Fruit fly (Drosophila melanogaster) whole organism, embryonic: ENCODE data around the gene Caper.

ENCODE experiments used
- Asciz ChIP-seq: fragments of 200-800 bp; sonication (Bioruptor generic); optimal IDR thresholded peaks from 2 replicates; lab custom pipeline; 2017; ENCODE audit warnings: missing biosample characterization, mild to moderate bottlenecking, missing genetic modification characterization, missing genetic modification reagents
- BtbVII ChIP-seq: fragments of 200-800 bp; sonication (Bioruptor generic); optimal IDR thresholded peaks from 3 replicates; lab custom pipeline; 2017; ENCODE audit warnings: missing biosample characterization, mild to moderate bottlenecking, missing genetic modification characterization
- Bteb2 ChIP-seq: fragments of 200-800 bp; sonication (Bioruptor generic); optimal IDR thresholded peaks from 2 replicates; lab custom pipeline; 2016; ENCODE audit warnings: missing biosample characterization, missing genetic modification characterization
- CG10654 ChIP-seq: fragments of 200-800 bp; sonication (Bioruptor generic); optimal IDR thresholded peaks from 2 replicates; lab custom pipeline; 2016; ENCODE audit warnings: missing biosample characterization, missing genetic modification characterization
- CG11504 ChIP-seq: fragments of 200-800 bp; sonication (Bioruptor generic); optimal IDR thresholded peaks from 3 replicates; lab custom pipeline; 2019; ENCODE audit warnings: missing biosample characterization, mild to moderate bottlenecking, missing genetic modification characterization, moderate library complexity
- CG13624 ChIP-seq: fragments of 200-800 bp; sonication (Bioruptor generic); optimal IDR thresholded peaks from 2 replicates; lab custom pipeline; 2016; ENCODE audit warnings: missing biosample characterization, missing genetic modification characterization
- CG13894 ChIP-seq: fragments of 200-800 bp; sonication (Bioruptor generic); optimal IDR thresholded peaks from 3 replicates; lab custom pipeline; 2018; ENCODE audit warnings: missing biosample characterization, mild to moderate bottlenecking, missing genetic modification characterization, moderate library complexity
- CG14710 ChIP-seq: fragments of 200-800 bp; sonication (Bioruptor generic); optimal IDR thresholded peaks from 3 replicates; lab custom pipeline; 2019; ENCODE audit warnings: missing biosample characterization, mild to moderate bottlenecking, missing genetic modification characterization, moderate library complexity
- CG15011 ChIP-seq: fragments of 200-800 bp; sonication (Bioruptor generic); optimal IDR thresholded peaks from 3 replicates; lab custom pipeline; 2018; ENCODE audit warnings: missing biosample characterization, mild to moderate bottlenecking, missing genetic modification characterization
- CG17612 ChIP-seq: fragments of 200-800 bp; sonication (Bioruptor generic); IDR thresholded peaks from 2 replicates; pipeline ENCODE4 v1.3.6; 2022; ENCODE audit warnings: missing biosample characterization, missing genetic modification characterization
- CG17912 ChIP-seq: fragments of 200-800 bp; sonication (Bioruptor generic); optimal IDR thresholded peaks from 2 replicates; lab custom pipeline; 2018; ENCODE audit warnings: missing biosample characterization, mild to moderate bottlenecking, missing genetic modification characterization
- CG18011 ChIP-seq: fragments of 200-800 bp; sonication (Bioruptor generic); optimal IDR thresholded peaks from 2 replicates; lab custom pipeline; 2017; ENCODE audit warnings: missing biosample characterization, missing genetic modification characterization, mild to moderate bottlenecking, moderate library complexity, missing genotype
- CG18262 ChIP-seq: fragments of 200-800 bp; optimal IDR thresholded peaks from 3 replicates; lab custom pipeline; 2019; ENCODE audit warnings: missing biosample characterization, mild to moderate bottlenecking, missing genetic modification characterization, moderate library complexity
- CG18476 ChIP-seq: fragments of 200-800 bp; sonication (Bioruptor generic); optimal IDR thresholded peaks from 2 replicates; lab custom pipeline; 2016; ENCODE audit warnings: missing biosample characterization, mild to moderate bottlenecking, missing genetic modification characterization
- CG2678 ChIP-seq: fragments of 200-800 bp; sonication (Bioruptor generic); optimal IDR thresholded peaks from 3 replicates; lab custom pipeline; 2019; ENCODE audit warnings: missing biosample characterization, mild to moderate bottlenecking, missing genetic modification characterization, moderate library complexity
- CG2712 ChIP-seq: fragments of 200-800 bp; optimal IDR thresholded peaks from 3 replicates; lab custom pipeline; 2019; ENCODE audit warnings: missing biosample characterization, mild to moderate bottlenecking, missing genetic modification characterization, moderate library complexity
- CG30431 ChIP-seq: fragments of 200-800 bp; sonication (Bioruptor generic); optimal IDR thresholded peaks from 2 replicates; lab custom pipeline; 2017; ENCODE audit warnings: missing biosample characterization, missing genetic modification characterization
- CG32532 ChIP-seq: fragments of 200-800 bp; sonication (Bioruptor generic); IDR thresholded peaks from 2 replicates; pipeline ENCODE4 v1.3.6; 2022; ENCODE audit warnings: missing biosample characterization, missing genetic modification characterization
- CG3995 ChIP-seq: fragments of 200-800 bp; sonication (Bioruptor generic); optimal IDR thresholded peaks from 3 replicates; lab custom pipeline; 2016; ENCODE audit warnings: missing biosample characterization, missing genetic modification characterization
- CG4282 ChIP-seq: fragments of 200-800 bp; sonication (Bioruptor generic); optimal IDR thresholded peaks from 2 replicates; lab custom pipeline; 2016; ENCODE audit warnings: missing biosample characterization, missing genetic modification characterization
- CG7271 ChIP-seq: fragments of 200-800 bp; sonication (Bioruptor generic); optimal IDR thresholded peaks from 2 replicates; lab custom pipeline; 2018; ENCODE audit warnings: missing biosample characterization, mild to moderate bottlenecking, missing genetic modification characterization, moderate library complexity
- D19B ChIP-seq: fragments of 200-800 bp; sonication (Bioruptor generic); optimal IDR thresholded peaks from 2 replicates; lab custom pipeline; 2017; ENCODE audit warnings: missing biosample characterization, mild to moderate bottlenecking, missing genetic modification characterization
- HLH3B ChIP-seq: fragments of 200-800 bp; sonication (Bioruptor generic); IDR thresholded peaks from 2 replicates; pipeline ENCODE4 v1.3.6; 2022; ENCODE audit warnings: missing biosample characterization, missing genetic modification characterization
- HLH54F ChIP-seq: fragments of 200-800 bp; sonication (Bioruptor generic); optimal IDR thresholded peaks from 3 replicates; lab custom pipeline; 2016; ENCODE audit warnings: missing biosample characterization, missing genetic modification characterization
- MESR4 ChIP-seq: fragments of 200-800 bp; sonication (Bioruptor generic); optimal IDR thresholded peaks from 2 replicates; lab custom pipeline; 2018; ENCODE audit warnings: missing biosample characterization, mild to moderate bottlenecking, missing genetic modification characterization, moderate library complexity
- NK7.1 ChIP-seq: fragments of 200-800 bp; sonication (Bioruptor generic); optimal IDR thresholded peaks from 3 replicates; lab custom pipeline; 2016; ENCODE audit warnings: missing biosample characterization, missing genetic modification characterization
- Stat92E ChIP-seq, 3 experiments: fragments of >200 bp in 2 of 3; fragments of 200-800 bp in 1 of 3; sonication (Bioruptor generic) in 1 of 3; optimal IDR thresholded peaks; 2 replicates each; lab custom pipeline; 2017 to 2019; ENCODE audit warnings: missing biosample characterization in 3 of 3, missing genetic modification characterization in 3 of 3, mild to moderate bottlenecking in 1 of 3, moderate library complexity in 1 of 3
- Usf ChIP-seq: fragments of 200-800 bp; sonication (Bioruptor generic); optimal IDR thresholded peaks from 2 replicates; lab custom pipeline; 2017; ENCODE audit warnings: missing genotype, missing biosample characterization, missing genetic modification characterization
- ara ChIP-seq: fragments of 200-800 bp; sonication (Bioruptor generic); IDR thresholded peaks from 2 replicates; pipeline ENCODE4 v1.3.6; 2022; ENCODE audit warnings: missing biosample characterization, missing genetic modification characterization
- bowl ChIP-seq: fragments of 200-800 bp; sonication (Bioruptor generic); IDR thresholded peaks from 2 replicates; pipeline ENCODE4 v1.3.6; 2022; ENCODE audit warnings: missing biosample characterization, missing genetic modification characterization
- corto ChIP-seq: fragments of 200-800 bp; sonication (Bioruptor generic); optimal IDR thresholded peaks from 2 replicates; lab custom pipeline; 2016; ENCODE audit warnings: missing biosample characterization, mild to moderate bottlenecking, missing genetic modification characterization, moderate library complexity
- crp ChIP-seq, 2 experiments: fragments of 200-800 bp; sonication (Bioruptor generic); optimal IDR thresholded peaks; 2 replicates in 1 of 2; 3 replicates in 1 of 2; lab custom pipeline; 2017; ENCODE audit warnings: missing biosample characterization in 2 of 2, missing genetic modification characterization in 2 of 2, mild to moderate bottlenecking in 1 of 2, moderate library complexity in 1 of 2
- da ChIP-seq: fragments of 200-800 bp; sonication (Bioruptor generic); optimal IDR thresholded peaks from 2 replicates; lab custom pipeline; 2016; ENCODE audit warnings: missing biosample characterization, missing genetic modification characterization
- fd64A ChIP-seq: fragments of 200-800 bp; sonication (Bioruptor generic); optimal IDR thresholded peaks from 3 replicates; lab custom pipeline; 2018; ENCODE audit warnings: missing biosample characterization, mild to moderate bottlenecking, missing genetic modification characterization
- gem ChIP-seq: fragments of 200-800 bp; sonication (Bioruptor generic); optimal IDR thresholded peaks from 2 replicates; lab custom pipeline; 2019; ENCODE audit warnings: missing biosample characterization, mild to moderate bottlenecking, missing genetic modification characterization, moderate library complexity
- ham ChIP-seq: fragments of 200-800 bp; sonication (Bioruptor generic); IDR thresholded peaks from 2 replicates; pipeline ENCODE4 v1.3.6; 2022; ENCODE audit warnings: missing biosample characterization, missing genetic modification characterization
- ind ChIP-seq: fragments of 200-800 bp; sonication (Bioruptor generic); optimal IDR thresholded peaks from 3 replicates; lab custom pipeline; 2016; ENCODE audit warnings: missing biosample characterization, missing genetic modification characterization
- insv ChIP-seq, 2 experiments: fragments of 200-800 bp; sonication (Bioruptor generic); optimal IDR thresholded peaks; 3 replicates each; lab custom pipeline; 2016 to 2018; ENCODE audit warnings: missing biosample characterization in 2 of 2, missing genetic modification characterization in 2 of 2
- jumu ChIP-seq: fragments of 200-800 bp; sonication (Bioruptor generic); optimal IDR thresholded peaks from 3 replicates; lab custom pipeline; 2016; ENCODE audit warnings: missing biosample characterization, missing genetic modification characterization
- nom ChIP-seq: fragments of 200-800 bp; sonication (Bioruptor generic); optimal IDR thresholded peaks from 2 replicates; lab custom pipeline; 2017; ENCODE audit warnings: missing biosample characterization, missing genetic modification characterization, mild to moderate bottlenecking, moderate library complexity, missing genetic modification reagents
- onecut ChIP-seq: fragments of 200-800 bp; sonication (Bioruptor generic); IDR thresholded peaks from 2 replicates; pipeline ENCODE4 v1.3.6; 2022; ENCODE audit warnings: missing biosample characterization, missing genetic modification characterization
- prd ChIP-seq, 3 experiments: fragments of >200 bp in 2 of 3; fragments of 200-800 bp in 1 of 3; sonication (Bioruptor generic) in 1 of 3; optimal IDR thresholded peaks in 2 of 3; IDR thresholded peaks in 1 of 3; 2 replicates in 2 of 3; 3 replicates in 1 of 3; pipeline versions ENCODE4 v1.3.6 to Lab custom; 2017 to 2022; ENCODE audit warnings: missing biosample characterization in 1 of 3, missing genetic modification characterization in 1 of 3
- rib ChIP-seq: fragments of 200-800 bp; sonication (Bioruptor generic); IDR thresholded peaks from 2 replicates; pipeline ENCODE4 v1.3.6; 2022; ENCODE audit warnings: missing biosample characterization, missing genetic modification characterization
- scrt ChIP-seq: fragments of 200-800 bp; sonication (Bioruptor generic); optimal IDR thresholded peaks from 2 replicates; lab custom pipeline; 2018; ENCODE audit warnings: missing biosample characterization, mild to moderate bottlenecking, missing genetic modification characterization, moderate library complexity
- sr ChIP-seq: fragments of 200-800 bp; sonication (Bioruptor generic); IDR thresholded peaks from 3 replicates; pipeline ENCODE4 v1.3.6; 2022; ENCODE audit warnings: missing biosample characterization, missing genetic modification characterization
- tio ChIP-seq: fragments of 200-800 bp; sonication (Bioruptor generic); optimal IDR thresholded peaks from 2 replicates; lab custom pipeline; 2017; ENCODE audit warnings: missing biosample characterization, missing genetic modification characterization, inconsistent platforms
- tna ChIP-seq: fragments of 200-800 bp; sonication (Bioruptor generic); IDR thresholded peaks from 2 replicates; pipeline ENCODE4 v1.3.6; 2022; ENCODE audit warnings: missing biosample characterization, missing genetic modification characterization; ENCODE audit not compliant: partially characterized antibody
- trh ChIP-seq: fragments of 200-800 bp; sonication (Bioruptor generic); optimal IDR thresholded peaks from 2 replicates; lab custom pipeline; 2016; ENCODE audit warnings: missing biosample characterization, missing genetic modification characterization
- vfl ChIP-seq: fragments of 200-800 bp; sonication (Bioruptor generic); optimal IDR thresholded peaks from 2 replicates; lab custom pipeline; 2016; ENCODE audit warnings: missing biosample characterization, missing genetic modification characterization
- z ChIP-seq: fragments of 200-800 bp; sonication (Bioruptor generic); IDR thresholded peaks from 3 replicates; pipeline ENCODE4 v1.3.6; 2022; ENCODE audit warnings: missing biosample characterization, missing genetic modification characterization

The Caper gene

dm6 chr2L:7032517-7032951 lies at the start of gene Caper, which contains the start of gene Rab30:
TSS of gene Caper (plus strand) at chr2L:7032721.
TSS of gene Rab30 (minus strand) at chr2L:7032606.
- TF ChIP-seq vfl (peak; percentile 74), trh (GFP tag; lab: Kevin White, UChicago) (no peak), jumu (GFP tag; lab: Kevin White, UChicago) (peak; percentile 67), onecut (GFP tag; lab: Robert Waterston, UW) (peak; percentile 42), rib (GFP tag; lab: Robert Waterston, UW) (peak; percentile 54; the same call in 1 of the 2 replicates), CG18476 (no peak), gem (tag; lab: Kevin White, UChicago) (no peak), CG18262 (tag; lab: Kevin White, UChicago) (peak; percentile 9), bowl (GFP tag; lab: Robert Waterston, UW) (no peak), CG13624 (GFP tag; lab: Kevin White, UChicago) (peak; percentile 80), HLH3B (GFP tag; lab: Robert Waterston, UW) (0 out of 2 replicates have a peak, but pooled peaks have one; percentile 28), CG10654 (GFP tag; lab: Kevin White, UChicago) (peak; percentile 46), CG14710 (tag; lab: Kevin White, UChicago) (peak; percentile 69), ind (peak; percentile 42), CG11504 (no peak), scrt (peak; percentile 1), HLH54F (GFP tag; lab: Kevin White, UChicago) (peak; percentile 75), crp (GFP tag; optimal IDR thresholded peaks at IDR 0.05; lab: Kevin White, UChicago) (peak in 1 of 2 experiments; percentile 57), Bteb2 (peak; percentile 21), ham (no peak), da (GFP tag; lab: Kevin White, UChicago) (no peak), CG18011 (GFP tag; lab: Kevin White, UChicago) (peak; percentile 33), tna (GFP tag; lab: Robert Waterston, UW) (peak; percentile 96), Stat92E (GFP tag; optimal IDR thresholded peaks at IDR 0.05; lab: Kevin White, UChicago) (no peak), BtbVII (GFP tag; lab: Kevin White, UChicago) (no peak), tio (GFP tag; lab: Kevin White, UChicago) (no peak), corto (GFP tag; lab: Kevin White, UChicago) (no peak), CG4282 (GFP tag; lab: Kevin White, UChicago) (no peak), CG7271 (tag; lab: Kevin White, UChicago) (no peak), NK7.1 (GFP tag; lab: Kevin White, UChicago) (no peak), ara (GFP tag; lab: Robert Waterston, UW) (no peak), CG13894 (peak; percentile 70), insv (GFP tag; optimal IDR thresholded peaks at IDR 0.05; lab: Kevin White, UChicago) (peak in 1 of 2 experiments; percentile 80), z (GFP tag; lab: Robert Waterston, UW) (no peak), CG3995 (peak; percentile 84), fd64A (GFP tag; lab: Kevin White, UChicago) (no peak), MESR4 (GFP tag; lab: Kevin White, UChicago) (peak; percentile 94), CG17912 (peak; percentile 26), CG15011 (GFP tag; lab: Kevin White, UChicago) (no peak), Asciz (GFP tag; lab: Kevin White, UChicago) (no peak), D19B (GFP tag; lab: Kevin White, UChicago) (no peak), Usf (GFP tag; lab: Kevin White, UChicago) (no peak), CG17612 (no peak), CG30431 (GFP tag; lab: Kevin White, UChicago) (no peak), CG2712 (peak; percentile 61), prd (optimal IDR thresholded peaks at IDR 0.05; lab: Kevin White, UChicago) (no peak), prd (GFP tag; IDR thresholded peaks at IDR 0.05; lab: Robert Waterston, UW) (peak; percentile 57; the same call in 2 of the 3 replicates), CG2678 (tag; lab: Kevin White, UChicago) (no peak), nom (GFP tag; lab: Kevin White, UChicago) (no peak), CG32532 (GFP tag; lab: Robert Waterston, UW) (peak; percentile 65), sr (GFP tag; lab: Robert Waterston, UW) (no peak)
